Worm (Caenorhabditis elegans): ENCODE measurements around the gene acdh-13.

- no peak for TF ChIP-seq unc-62 (GFP tag; optimal IDR thresholded peaks at IDR 0.05)
- no peak for TF ChIP-seq pax-3 (tag; optimal IDR thresholded peaks at IDR 0.05)
- TF ChIP-seq ceh-82 (tag; optimal IDR thresholded peaks at IDR 0.05): no peak
- TF ChIP-seq lin-39 (tag; optimal IDR thresholded peaks at IDR 0.05): no peak
- TF ChIP-seq nhr-237 (tag; optimal IDR thresholded peaks at IDR 0.05): no peak
These were observed 51.7 kb downstream of the acdh-13 start, which contains the start of gene T01B11.1 for ce11 chrIV:8446904-8447303.

All from whole organism, L1 larva.